Worm (Caenorhabditis elegans): ENCODE data around the gene sad-1.
A peak's percentile ranks its signal among the peaks of the same experiment; 100 is the strongest.

The sad-1 gene

ce11 chrX:13500568-13500967 lies at the start of gene sad-1:
TSS of gene sad-1 (minus strand) at chrX:13500668.
- TF ChIP-seq zag-1 (tag; optimal IDR thresholded peaks at IDR 0.05) (no peak), dmd-9 (GFP tag; IDR thresholded peaks at IDR 0.05) (0 out of 2 replicates have a peak, but pooled peaks have one; percentile 40), egl-43 (GFP tag; IDR thresholded peaks at IDR 0.05) (no peak), unc-39 (tag; optimal IDR thresholded peaks at IDR 0.05) (no peak), daf-12 (tag; optimal IDR thresholded peaks at IDR 0.05) (no peak), dmd-8 (GFP tag; IDR thresholded peaks at IDR 0.05) (no peak), aha-1 (tag) (peak; percentile 53), hlh-11 (tag; optimal IDR thresholded peaks at IDR 0.05) (no peak), hmg-1.1 (GFP tag; IDR thresholded peaks at IDR 0.05) (peak; percentile 43; the same call in 1 of the 2 replicates), ZK546.5 (tag; optimal IDR thresholded peaks at IDR 0.05) (no peak), lin-29 (GFP tag; IDR thresholded peaks at IDR 0.05) (no peak), dpl-1 (GFP tag; optimal IDR thresholded peaks at IDR 0.05) (no peak), fkh-10 (GFP tag; optimal IDR thresholded peaks at IDR 0.05) (no peak), madf-5 (GFP tag; IDR thresholded peaks at IDR 0.05) (no peak)

- TF ChIP-seq mxl-3 (GFP tag; optimal IDR thresholded peaks at IDR 0.05) (no peak), F26F4.8 (GFP tag; conservative IDR thresholded peaks at IDR 0.05) (no peak), sdz-12 (GFP tag; optimal IDR thresholded peaks at IDR 0.05) (no peak), ZK546.5 (tag; optimal IDR thresholded peaks at IDR 0.05) (no peak), T26A8.4 (GFP tag; IDR thresholded peaks at IDR 0.05) (no peak), arid-1 (GFP tag; conservative IDR thresholded peaks at IDR 0.05) (no peak), daf-16 (GFP tag; optimal IDR thresholded peaks at IDR 0.05) (no peak), daf-16 (tag; optimal IDR thresholded peaks at IDR 0.05) (no peak), Y75B8A.6 (GFP tag; IDR thresholded peaks at IDR 0.05) (no peak), lin-15B (tag; optimal IDR thresholded peaks at IDR 0.05) (no peak), lin-38 (GFP tag; IDR thresholded peaks at IDR 0.05) (no peak), saeg-2 (GFP tag; IDR thresholded peaks at IDR 0.05) (no peak), ztf-11 (tag; optimal IDR thresholded peaks at IDR 0.05) (no peak), dve-1 (tag; optimal IDR thresholded peaks at IDR 0.05; ENCODE audit: insufficient read depth) (no peak), ama-1 (optimal IDR thresholded peaks at IDR 0.05) (peak; percentile 97), nhr-237 (tag; optimal IDR thresholded peaks at IDR 0.05) (no peak), F44E2.7 (GFP tag; IDR thresholded peaks at IDR 0.05) (no peak), nhr-28 (tag; optimal IDR thresholded peaks at IDR 0.05) (peak; percentile 57), vab-7 (GFP tag; IDR thresholded peaks at IDR 0.05) (no peak), rbr-2 (tag; optimal IDR thresholded peaks at IDR 0.05) (no peak), gei-8 (GFP tag; optimal IDR thresholded peaks at IDR 0.05) (no peak), R02D3.7 (tag; optimal IDR thresholded peaks at IDR 0.05) (no peak), lin-13 (GFP tag; optimal IDR thresholded peaks at IDR 0.05) (no peak), ceh-62 (tag; optimal IDR thresholded peaks at IDR 0.05) (no peak), nhr-111 (GFP tag; optimal IDR thresholded peaks at IDR 0.05) (no peak), unc-62 (GFP tag; optimal IDR thresholded peaks at IDR 0.05 in 1 of 2) (peak in 1 of 2 experiments; percentile 76), unc-62 (tag; optimal IDR thresholded peaks at IDR 0.05) (no peak), ces-1 (GFP tag; optimal IDR thresholded peaks at IDR 0.05) (no peak), fos-1 (tag; optimal IDR thresholded peaks at IDR 0.05) (no peak), nhr-11 (tag; optimal IDR thresholded peaks at IDR 0.05) (no peak), ZK337.2 (GFP tag; IDR thresholded peaks at IDR 0.05) (no peak), mxl-2 (GFP tag; conservative IDR thresholded peaks at IDR 0.05) (no peak), pha-4 (GFP tag; IDR thresholded peaks at IDR 0.05) (no peak), pha-4 (tag; optimal IDR thresholded peaks at IDR 0.05) (no peak), dmd-8 (GFP tag; IDR thresholded peaks at IDR 0.05) (no peak), F37D6.2 (tag; optimal IDR thresholded peaks at IDR 0.05) (no peak), daf-8 (GFP tag; IDR thresholded peaks at IDR 0.05) (no peak), aha-1 (tag) (peak; percentile 51), lim-7 (GFP tag; IDR thresholded peaks at IDR 0.05) (no peak), hlh-30 (tag; optimal IDR thresholded peaks at IDR 0.05; ENCODE audit: insufficient read depth) (no peak), zfp-3 (GFP tag; conservative IDR thresholded peaks at IDR 0.05) (peak; percentile 72; the same call in 1 of the 2 replicates)
These were observed 44.1 kb upstream of the sad-1 start for ce11 chrX:13544544-13545021.
